6 fruit fly cellular contexts compared by ENCODE assay signal in genomic region chrX:18239301-18239700, dm6.
TF ChIP-seq lines count a peak whose summit lies in the region.

No protein-coding gene starts in this region.

- peak; percentile 94 to 97 for TF ChIP-seq CTCF in S2 (optimal IDR thresholded peaks at IDR 0.05; lab: Kevin White, UChicago)
- peak; percentile 94 for TF ChIP-seq CTCF in whole organism, embryonic (GFP tag; optimal IDR thresholded peaks at IDR 0.05; lab: Kevin White, UChicago)

TF ChIP-seq in whole organism, adult, 20 proteins besides CTCF, POLR2A, EP300 and RAD21:
- TF ChIP-seq bab1 (GFP tag; optimal IDR thresholded peaks at IDR 0.05; lab: Kevin White, UChicago) (peak; percentile 51), CG7101 (tag; optimal IDR thresholded peaks at IDR 0.05; lab: Kevin White, UChicago) (no peak)
TF ChIP-seq in whole organism, adult: peak in this region for 1.

TF ChIP-seq in whole organism, embryonic, 481 proteins besides CTCF, POLR2A, EP300 and RAD21 (continues in another document):
- TF ChIP-seq Hey (tag; optimal IDR thresholded peaks at IDR 0.05; lab: Kevin White, UChicago) (no peak), CG11085 (GFP tag; IDR thresholded peaks at IDR 0.05; lab: Robert Waterston, UW) (no peak), otp (GFP tag; IDR thresholded peaks at IDR 0.05; lab: Robert Waterston, UW) (0 out of 3 replicates have a peak, but pooled peaks have one; percentile 11), tgo (GFP tag; IDR thresholded peaks at IDR 0.05; lab: Robert Waterston, UW) (no peak), CG7556 (GFP tag; optimal IDR thresholded peaks at IDR 0.05; lab: Kevin White, UChicago) (no peak), CG10654 (GFP tag; optimal IDR thresholded peaks at IDR 0.05; lab: Kevin White, UChicago) (peak; percentile 15), Dp (GFP tag; optimal IDR thresholded peaks at IDR 0.05; lab: Kevin White, UChicago) (no peak), az2 (GFP tag; optimal IDR thresholded peaks at IDR 0.05; lab: Kevin White, UChicago) (no peak), gce (GFP tag; IDR thresholded peaks at IDR 0.05; lab: Robert Waterston, UW) (no peak), CG8388 (GFP tag; optimal IDR thresholded peaks at IDR 0.05; lab: Kevin White, UChicago) (no peak), Atf-2 (GFP tag; optimal IDR thresholded peaks at IDR 0.05; lab: Kevin White, UChicago) (no peak), CG1024 (GFP tag; IDR thresholded peaks at IDR 0.05; lab: Robert Waterston, UW) (no peak), CG4360 (GFP tag; IDR thresholded peaks at IDR 0.05; lab: Robert Waterston, UW) (no peak), CG12071 (GFP tag; optimal IDR thresholded peaks at IDR 0.05; lab: Kevin White, UChicago) (peak; percentile 7), Ada2b (GFP tag; IDR thresholded peaks at IDR 0.05; lab: Robert Waterston, UW) (no peak), CG11504 (tag; optimal IDR thresholded peaks at IDR 0.05; lab: Kevin White, UChicago) (no peak), nerfin-1 (tag; optimal IDR thresholded peaks at IDR 0.05; lab: Kevin White, UChicago) (no peak), cad (GFP tag; optimal IDR thresholded peaks at IDR 0.05; lab: Kevin White, UChicago) (no peak), CG10267 (tag; optimal IDR thresholded peaks at IDR 0.05; lab: Kevin White, UChicago) (peak; percentile 5), br (optimal IDR thresholded peaks at IDR 0.05; lab: Kevin White, UChicago) (no peak), chinmo (GFP tag; IDR thresholded peaks at IDR 0.05; lab: Robert Waterston, UW; ENCODE audit: partially characterized antibody) (no peak), vfl (GFP tag; optimal IDR thresholded peaks at IDR 0.05; lab: Kevin White, UChicago) (no peak), CG13123 (GFP tag; optimal IDR thresholded peaks at IDR 0.05; lab: Kevin White, UChicago) (no peak)

TF ChIP-seq in whole organism, prepupa, 60 proteins besides CTCF, POLR2A, EP300 and RAD21 (continues in another document):
- TF ChIP-seq Sox15 (GFP tag; optimal IDR thresholded peaks at IDR 0.05; lab: Kevin White, UChicago) (no peak), topi (GFP tag; optimal IDR thresholded peaks at IDR 0.05; lab: Kevin White, UChicago) (peak; percentile 16), Lpt (GFP tag; optimal IDR thresholded peaks at IDR 0.05; lab: Kevin White, UChicago) (no peak), dac (GFP tag; optimal IDR thresholded peaks at IDR 0.05; lab: Kevin White, UChicago) (peak; percentile 4), salr (GFP tag; optimal IDR thresholded peaks at IDR 0.05; lab: Kevin White, UChicago) (peak in 1 of 2 experiments; percentile 17), Eip78C (GFP tag; lab: Kevin White, UChicago) (peak; percentile 37), CG32006 (GFP tag; optimal IDR thresholded peaks at IDR 0.05; lab: Kevin White, UChicago) (peak; percentile 23), CG9139 (GFP tag; optimal IDR thresholded peaks at IDR 0.05; lab: Kevin White, UChicago) (no peak), eg (GFP tag; IDR thresholded peaks at IDR 0.05; lab: Robert Waterston, UW) (no peak), Sox102F (GFP tag; optimal IDR thresholded peaks at IDR 0.05; lab: Kevin White, UChicago) (no peak), CG3032 (tag; optimal IDR thresholded peaks at IDR 0.05; lab: Kevin White, UChicago) (no peak), CG31627 (GFP tag; optimal IDR thresholded peaks at IDR 0.05; lab: Kevin White, UChicago) (peak; percentile 21), CG10631 (GFP tag; optimal IDR thresholded peaks at IDR 0.05; lab: Kevin White, UChicago) (no peak), CG16779 (tag; optimal IDR thresholded peaks at IDR 0.05; lab: Kevin White, UChicago) (no peak), cyc (GFP tag; optimal IDR thresholded peaks at IDR 0.05; lab: Kevin White, UChicago) (peak; percentile 38), CG3919 (GFP tag; optimal IDR thresholded peaks at IDR 0.05; lab: Kevin White, UChicago) (peak; percentile 49), Hr39 (GFP tag; optimal IDR thresholded peaks at IDR 0.05; lab: Kevin White, UChicago) (peak; percentile 16), lz (GFP tag; optimal IDR thresholded peaks at IDR 0.05; lab: Kevin White, UChicago) (peak; percentile 22), vri (GFP tag; optimal IDR thresholded peaks at IDR 0.05; lab: Kevin White, UChicago) (no peak), spab (GFP tag; optimal IDR thresholded peaks at IDR 0.05; lab: Kevin White, UChicago) (no peak), CG8319 (GFP tag; optimal IDR thresholded peaks at IDR 0.05; lab: Kevin White, UChicago) (no peak), acj6 (GFP tag; optimal IDR thresholded peaks at IDR 0.05; lab: Kevin White, UChicago) (no peak), Gug (GFP tag; IDR thresholded peaks at IDR 0.05; lab: Robert Waterston, UW) (no peak)

TF ChIP-seq in whole organism, pupa, 21 proteins besides CTCF, POLR2A, EP300 and RAD21:
- peak; percentile 80 for TF ChIP-seq CG4496 (GFP tag; IDR thresholded peaks at IDR 0.05; lab: Robert Waterston, UW)
- TF ChIP-seq CG8301 (tag; optimal IDR thresholded peaks at IDR 0.05; lab: Kevin White, UChicago): no peak
- no peak for TF ChIP-seq Pif1A (GFP tag; optimal IDR thresholded peaks at IDR 0.05; lab: Kevin White, UChicago)
- peak; percentile 7 for TF ChIP-seq CG34367 (tag; optimal IDR thresholded peaks at IDR 0.05; lab: Kevin White, UChicago)
- TF ChIP-seq CG10348 (GFP tag; IDR thresholded peaks at IDR 0.05; lab: Robert Waterston, UW): no peak

TF ChIP-seq in whole organism, wandering third instar larva, 38 proteins besides CTCF, POLR2A, EP300 and RAD21:
- peak; percentile 83 for TF ChIP-seq Myc (optimal IDR thresholded peaks at IDR 0.05; lab: Kevin White, UChicago)
- TF ChIP-seq Dif (GFP tag; optimal IDR thresholded peaks at IDR 0.05; lab: Kevin White, UChicago; ENCODE audit: partially characterized antibody): peak; percentile 62
- peak; percentile 42 for TF ChIP-seq Vsx2 (GFP tag; optimal IDR thresholded peaks at IDR 0.05; lab: Kevin White, UChicago; ENCODE audit: partially characterized antibody)
- TF ChIP-seq CrebA (GFP tag; optimal IDR thresholded peaks at IDR 0.05; lab: Kevin White, UChicago; ENCODE audit: borderline replicate concordance): no peak
- no peak for TF ChIP-seq brk (GFP tag; optimal IDR thresholded peaks at IDR 0.05; lab: Kevin White, UChicago)
- TF ChIP-seq N (GFP tag; optimal IDR thresholded peaks at IDR 0.05; lab: Kevin White, UChicago): peak; percentile 3
- TF ChIP-seq dl (GFP tag; optimal IDR thresholded peaks at IDR 0.05; lab: Kevin White, UChicago; ENCODE audit: insufficient read depth in 1 of 2, partially characterized antibody in 2 of 2): peak in 1 of 2 experiments; percentile 6
- no peak for TF ChIP-seq pan (optimal IDR thresholded peaks at IDR 0.05; lab: Kevin White, UChicago)
- TF ChIP-seq fru (GFP tag; optimal IDR thresholded peaks at IDR 0.05; lab: Kevin White, UChicago): peak; percentile 14
- TF ChIP-seq sv (GFP tag; optimal IDR thresholded peaks at IDR 0.05; lab: Kevin White, UChicago): no peak
- no peak for TF ChIP-seq psq (GFP tag; optimal IDR thresholded peaks at IDR 0.05; lab: Kevin White, UChicago)
- TF ChIP-seq lola (GFP tag; optimal IDR thresholded peaks at IDR 0.05; lab: Kevin White, UChicago): peak; percentile 60
- no peak for TF ChIP-seq rgr (GFP tag; optimal IDR thresholded peaks at IDR 0.05; lab: Kevin White, UChicago)
- TF ChIP-seq h (GFP tag; optimal IDR thresholded peaks at IDR 0.05; lab: Kevin White, UChicago): peak; percentile 75
